Worm (Caenorhabditis elegans) whole organism, L1 larva: ENCODE data around the gene srbc-71.
A peak's percentile ranks its signal among the peaks of the same experiment; 100 is the strongest.

ENCODE experiments used
- C16A3.4 ChIP-seq: fragments of 150-350 bp; optimal IDR thresholded peaks from 2 replicates; lab custom pipeline; 2014; ENCODE audit warnings: missing biosample characterization, missing genetic modification characterization
- F16B12.6 ChIP-seq: fragments of 150-350 bp; optimal IDR thresholded peaks from 2 replicates; lab custom pipeline; 2014; ENCODE audit warnings: missing biosample characterization, missing genetic modification characterization
- aha-1 ChIP-seq: fragments of 150-350 bp; optimal IDR thresholded peaks from 2 replicates; lab custom pipeline; 2014; ENCODE audit warnings: missing biosample characterization, missing genetic modification characterization
- ama-1 ChIP-seq: fragments of 150-350 bp; optimal IDR thresholded peaks from 2 replicates; lab custom pipeline; 2014
- ceh-8 ChIP-seq: fragments of 200-800 bp; sonication (Bioruptor generic); optimal IDR thresholded peaks from 2 replicates; lab custom pipeline; 2018; ENCODE audit warnings: mild to moderate bottlenecking, missing genetic modification characterization, moderate library complexity, missing compliant biosample characterization
- ceh-82 ChIP-seq, 3 experiments: fragments of 150-350 bp in 1 of 3; sonication (generic microtip) in 2 of 3; optimal IDR thresholded peaks; 2 replicates each; lab custom pipeline; 2014 to 2017; ENCODE audit warnings: missing biosample characterization in 3 of 3, missing genetic modification characterization in 3 of 3
- ces-1 ChIP-seq: fragments of 150-350 bp; optimal IDR thresholded peaks from 2 replicates; lab custom pipeline; 2014; ENCODE audit warnings: missing biosample characterization, missing genetic modification reagents, missing genetic modification characterization
- dpl-1 ChIP-seq, 3 experiments: fragments of 150-350 bp in 2 of 3; sonication (generic microtip) in 1 of 3; optimal IDR thresholded peaks; 2 replicates each; lab custom pipeline; 2014 to 2017; ENCODE audit warnings: missing biosample characterization in 3 of 3, missing genetic modification characterization in 3 of 3, missing genetic modification reagents in 3 of 3
- dsc-1 ChIP-seq: sonication (generic microtip); optimal IDR thresholded peaks from 2 replicates; lab custom pipeline; 2016; ENCODE audit warnings: mild to moderate bottlenecking, missing genetic modification characterization, missing compliant biosample characterization
- efl-1 ChIP-seq, 4 experiments: fragments of 150-350 bp; optimal IDR thresholded peaks in 3 of 4; peaks in 1 of 4; 1 replicate in 1 of 4; 2 replicates in 3 of 4; lab custom pipeline; 2014; ENCODE audit warnings: missing biosample characterization in 2 of 4, missing genetic modification characterization in 2 of 4, missing genetic modification reagents in 2 of 4
- egl-27 ChIP-seq, 2 experiments: fragments of 150-350 bp in 1 of 2; sonication (generic microtip); optimal IDR thresholded peaks; 3 replicates each; lab custom pipeline; 2017 to 2018; ENCODE audit warnings: missing biosample characterization in 2 of 2, missing genetic modification characterization in 2 of 2, missing genetic modification reagents in 2 of 2
- elt-2 ChIP-seq: sonication (generic microtip); optimal IDR thresholded peaks from 2 replicates; lab custom pipeline; 2016; ENCODE audit warnings: missing genetic modification characterization, mild to moderate bottlenecking, inconsistent platforms, missing compliant biosample characterization, missing genetic modification reagents
- elt-3 ChIP-seq, 6 experiments: fragments of 150-350 bp in 1 of 6; sonication (generic microtip); optimal IDR thresholded peaks; 2 replicates each; lab custom pipeline; 2017 to 2018; ENCODE audit warnings: missing biosample characterization in 6 of 6, missing genetic modification characterization in 6 of 6, inconsistent platforms in 1 of 6
- fkh-10 ChIP-seq: sonication (generic microtip); optimal IDR thresholded peaks from 2 replicates; lab custom pipeline; 2017; ENCODE audit warnings: missing biosample characterization, missing genetic modification reagents, missing genetic modification characterization
- fkh-4 ChIP-seq: sonication (generic microtip); optimal IDR thresholded peaks from 2 replicates; lab custom pipeline; 2016; ENCODE audit warnings: missing compliant biosample characterization, missing genetic modification characterization, borderline replicate concordance
- fkh-8 ChIP-seq: sonication (generic microtip); optimal IDR thresholded peaks from 2 replicates; lab custom pipeline; 2016; ENCODE audit warnings: mild to moderate bottlenecking, missing genetic modification characterization, missing compliant biosample characterization
- hlh-4 ChIP-seq: sonication (generic microtip); optimal IDR thresholded peaks from 2 replicates; lab custom pipeline; 2016; ENCODE audit warnings: mild to moderate bottlenecking, missing genetic modification characterization, missing compliant biosample characterization
- jun-1 ChIP-seq: fragments of 150-350 bp; optimal IDR thresholded peaks from 2 replicates; lab custom pipeline; 2014; ENCODE audit warnings: missing biosample characterization, missing genetic modification reagents, missing genetic modification characterization
- lin-13 ChIP-seq: fragments of 150-350 bp; optimal IDR thresholded peaks from 2 replicates; lab custom pipeline; 2014; ENCODE audit warnings: missing biosample characterization, missing genetic modification reagents, missing genetic modification characterization
- lin-14 ChIP-seq: fragments of 200-800 bp; sonication (Bioruptor generic); optimal IDR thresholded peaks from 2 replicates; lab custom pipeline; 2018; ENCODE audit warnings: mild to moderate bottlenecking, missing genetic modification characterization, moderate library complexity, missing compliant biosample characterization
- lin-35 ChIP-seq, 2 experiments: fragments of 150-350 bp; optimal IDR thresholded peaks; 2 replicates each; lab custom pipeline; 2014; ENCODE audit warnings: missing biosample characterization in 2 of 2, missing genetic modification characterization in 2 of 2, missing genetic modification reagents in 2 of 2
- lsy-2 ChIP-seq, 2 experiments: fragments of 150-350 bp; optimal IDR thresholded peaks; 2 replicates each; lab custom pipeline; 2014; ENCODE audit warnings: missing biosample characterization in 2 of 2, missing genetic modification characterization in 2 of 2
- mep-1 ChIP-seq: fragments of 150-350 bp; optimal IDR thresholded peaks from 2 replicates; lab custom pipeline; 2014; ENCODE audit warnings: missing biosample characterization, missing genetic modification characterization
- nhr-11 ChIP-seq: fragments of 150-350 bp; optimal IDR thresholded peaks from 2 replicates; lab custom pipeline; 2014; ENCODE audit warnings: missing biosample characterization, missing genetic modification characterization
- nhr-19 ChIP-seq: fragments of 200-800 bp; sonication (Bioruptor generic); conservative IDR thresholded peaks from 2 replicates; pipeline ENCODE4 v1.3.6; 2022; ENCODE audit warnings: missing genetic modification characterization, missing compliant biosample characterization
- nhr-20 ChIP-seq: sonication (generic microtip); optimal IDR thresholded peaks from 2 replicates; lab custom pipeline; 2016; ENCODE audit warnings: mild to moderate bottlenecking, missing genetic modification characterization, missing compliant biosample characterization
- nhr-237 ChIP-seq: fragments of 150-350 bp; optimal IDR thresholded peaks from 2 replicates; lab custom pipeline; 2014; ENCODE audit warnings: missing biosample characterization, missing genetic modification characterization
- nhr-71 ChIP-seq: sonication (generic microtip); optimal IDR thresholded peaks from 2 replicates; lab custom pipeline; 2016; ENCODE audit warnings: mild to moderate bottlenecking, missing genetic modification characterization, moderate library complexity, missing compliant biosample characterization
- nhr-84 ChIP-seq: sonication (generic microtip); optimal IDR thresholded peaks from 2 replicates; lab custom pipeline; 2017; ENCODE audit warnings: missing biosample characterization, missing genetic modification characterization
- rnt-1 ChIP-seq: sonication (generic microtip); optimal IDR thresholded peaks from 2 replicates; lab custom pipeline; 2016; ENCODE audit warnings: mild to moderate bottlenecking, missing genetic modification characterization, moderate library complexity, missing compliant biosample characterization
- skn-1 ChIP-seq: fragments of 150-350 bp; optimal IDR thresholded peaks from 2 replicates; lab custom pipeline; 2014; ENCODE audit warnings: missing biosample characterization, missing genetic modification characterization
- snpc-4 ChIP-seq: fragments of 150-350 bp; optimal IDR thresholded peaks from 2 replicates; lab custom pipeline; 2014; ENCODE audit warnings: missing biosample characterization, missing genetic modification characterization
- sox-4 ChIP-seq: sonication (generic microtip); optimal IDR thresholded peaks from 2 replicates; lab custom pipeline; 2016; ENCODE audit warnings: missing genetic modification characterization, missing compliant biosample characterization
- swsn-7 ChIP-seq: sonication (generic microtip); optimal IDR thresholded peaks from 2 replicates; lab custom pipeline; 2016; ENCODE audit warnings: missing genetic modification characterization, missing compliant biosample characterization
- tbx-2 ChIP-seq: sonication (generic microtip); optimal IDR thresholded peaks from 2 replicates; lab custom pipeline; 2016; ENCODE audit warnings: missing genetic modification characterization, missing compliant biosample characterization
- vab-15 ChIP-seq: sonication (generic microtip); optimal IDR thresholded peaks from 2 replicates; lab custom pipeline; 2017; ENCODE audit warnings: missing genotype, mild to moderate bottlenecking, missing genetic modification characterization, missing compliant biosample characterization
- xbp-1 ChIP-seq: sonication (generic microtip); optimal IDR thresholded peaks from 2 replicates; lab custom pipeline; 2016; ENCODE audit warnings: missing genetic modification characterization, missing compliant biosample characterization
- zag-1 ChIP-seq: fragments of 150-350 bp; optimal IDR thresholded peaks from 2 replicates; lab custom pipeline; 2014; ENCODE audit warnings: missing biosample characterization, missing genetic modification characterization
- ztf-4 ChIP-seq: fragments of 150-350 bp; optimal IDR thresholded peaks from 2 replicates; lab custom pipeline; 2014; ENCODE audit warnings: missing biosample characterization, missing genetic modification characterization

srbc-71 gene

DNA sequence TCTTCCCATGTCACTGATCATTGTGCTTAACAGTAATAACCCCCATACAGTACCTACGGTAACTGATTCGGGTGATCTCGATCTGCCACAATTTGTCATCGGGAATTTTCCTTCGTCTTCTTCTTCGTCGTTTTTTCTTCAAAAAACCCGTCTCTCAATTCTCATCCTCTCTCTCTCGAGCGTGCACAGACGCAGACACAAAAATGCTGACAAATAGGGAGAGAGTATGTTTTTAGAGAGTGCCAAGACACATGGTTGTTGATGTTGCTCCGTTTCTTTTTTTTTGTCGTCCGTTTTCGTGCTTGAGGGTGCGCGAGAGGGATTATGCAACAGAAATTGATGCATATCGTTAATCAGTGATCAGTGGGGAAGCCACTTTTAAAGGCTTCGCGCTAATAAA lies 10.4 kb downstream of the srbc-71 start (continued):
- TF ChIP-seq swsn-7 (tag; lab: Kevin White, UChicago) (peak; percentile 54), lsy-2 (tag; optimal IDR thresholded peaks at IDR 0.05; lab: Kevin White, UChicago) (peak; percentile 63 to 89), tbx-2 (peak; percentile 32), nhr-237 (peak; percentile 18), jun-1 (tag; lab: Kevin White, UChicago) (peak; percentile 11), mep-1 (tag; lab: Kevin White, UChicago) (peak; percentile 78), nhr-84 (no peak), ceh-82 (tag; optimal IDR thresholded peaks at IDR 0.05; lab: Kevin White, UChicago) (peak; percentile 21 to 61 (median 39)), C16A3.4 (peak; percentile 51), rnt-1 (tag; lab: Kevin White, UChicago) (peak; percentile 43), nhr-19 (GFP tag; lab: Robert Waterston, UW) (peak; percentile 34), ama-1 (lab: Kevin White, UChicago) (peak; percentile 63), dpl-1 (GFP tag; optimal IDR thresholded peaks at IDR 0.05; lab: Kevin White, UChicago) (peak in 2 of 3 experiments; percentile 24 to 45), ztf-4 (tag; lab: Kevin White, UChicago) (peak; percentile 28), lin-13 (GFP tag; lab: Kevin White, UChicago) (peak; percentile 63), elt-3 (tag; optimal IDR thresholded peaks at IDR 0.05; lab: Kevin White, UChicago) (peak in 3 of 6 experiments; percentile 23 to 72 (median 47)), lin-35 (GFP tag; optimal IDR thresholded peaks at IDR 0.05; lab: Kevin White, UChicago) (peak; percentile 49 to 68)

DNA sequence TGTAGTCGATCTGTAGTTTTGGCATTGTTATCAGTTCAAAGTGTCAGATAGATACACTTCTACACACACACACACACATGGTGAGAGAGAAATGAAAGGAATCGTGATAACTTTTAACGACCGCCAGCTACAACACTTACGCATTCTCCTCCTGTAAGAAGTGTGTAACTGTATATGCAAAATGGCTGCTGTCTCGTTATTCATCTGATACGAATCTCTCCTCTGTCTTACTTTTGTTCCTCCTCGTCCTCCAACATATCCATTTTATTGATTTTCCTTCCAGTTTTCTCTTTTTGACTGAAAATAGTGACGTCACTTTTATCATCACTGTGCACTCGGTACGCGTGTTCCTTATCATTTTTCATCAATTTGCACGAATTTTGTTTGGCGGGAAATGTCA lies 13.0 kb downstream of the srbc-71 start:
- TF ChIP-seq F16B12.6 (tag; lab: Kevin White, UChicago) (no peak), tbx-2 (no peak), xbp-1 (tag; lab: Kevin White, UChicago) (no peak), vab-15 (tag; lab: Kevin White, UChicago) (no peak), zag-1 (no peak), lin-35 (GFP tag; optimal IDR thresholded peaks at IDR 0.05; lab: Kevin White, UChicago) (peak in 1 of 2 experiments; percentile 12), nhr-20 (tag; lab: Kevin White, UChicago) (peak; percentile 11), elt-2 (peak; percentile 68), C16A3.4 (no peak), dsc-1 (tag; lab: Kevin White, UChicago) (no peak), efl-1 (optimal IDR thresholded peaks at IDR 0.05; lab: Kevin White, UChicago) (no peak), efl-1 (GFP tag; optimal IDR thresholded peaks at IDR 0.05 in 1 of 2; lab: Kevin White, UChicago) (no peak), nhr-71 (peak; percentile 10), fkh-4 (tag; lab: Kevin White, UChicago) (no peak), elt-3 (tag; optimal IDR thresholded peaks at IDR 0.05; lab: Kevin White, UChicago) (no peak), sox-4 (tag; lab: Kevin White, UChicago) (no peak), hlh-4 (no peak), fkh-10 (GFP tag; lab: Kevin White, UChicago) (no peak), ces-1 (GFP tag; lab: Kevin White, UChicago) (no peak)

DNA sequence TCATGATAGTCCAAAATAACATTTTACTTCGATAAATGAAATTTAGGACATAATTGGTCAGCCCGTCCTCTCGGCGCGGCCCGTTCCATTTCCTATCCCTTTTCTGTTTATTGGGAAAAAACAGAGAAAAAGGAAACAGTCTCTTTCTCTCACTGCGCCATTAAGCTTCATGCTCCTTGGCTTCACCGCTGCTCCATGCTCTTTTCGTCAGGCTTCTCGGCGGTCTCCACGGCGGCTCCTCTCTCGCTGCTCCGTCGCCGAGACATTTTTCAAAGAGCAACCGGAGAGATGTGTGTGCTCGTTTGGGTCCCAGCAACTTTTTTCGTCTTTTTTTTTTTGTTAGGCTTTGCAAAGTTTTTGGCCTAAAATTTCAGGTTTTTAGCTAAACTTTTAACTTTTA lies 14.9 kb downstream of the srbc-71 start:
- TF ChIP-seq nhr-11 (tag; lab: Kevin White, UChicago): no peak
- no peak for TF ChIP-seq ceh-8 (GFP tag; lab: Kevin White, UChicago)
- no peak for TF ChIP-seq rnt-1 (tag; lab: Kevin White, UChicago)
- peak; percentile 13 for TF ChIP-seq skn-1
- no peak for TF ChIP-seq snpc-4 (tag; lab: Kevin White, UChicago)
- no peak for TF ChIP-seq aha-1
- TF ChIP-seq lin-14 (GFP tag; lab: Kevin White, UChicago): peak; percentile 60
- no peak for TF ChIP-seq egl-27 (tag; optimal IDR thresholded peaks at IDR 0.05; lab: Kevin White, UChicago)
- TF ChIP-seq fkh-8 (tag; lab: Kevin White, UChicago): peak; percentile 25
- peak in 1 of 3 experiments; percentile 7 for TF ChIP-seq ceh-82 (tag; optimal IDR thresholded peaks at IDR 0.05; lab: Kevin White, UChicago)
- TF ChIP-seq nhr-71: peak; percentile 4
- TF ChIP-seq, all 84 proteins: peak for 5
